Worm (Caenorhabditis elegans) whole organism, L1 larva: ENCODE measurements around the gene nhr-133.

Experiments used
- dsc-1 ChIP-seq: sonication (generic microtip); optimal IDR thresholded peaks from 2 replicates; lab custom pipeline; 2016; ENCODE audit warnings: mild to moderate bottlenecking, missing genetic modification characterization, missing compliant biosample characterization
- efl-1 ChIP-seq, 4 experiments: fragments of 150-350 bp; optimal IDR thresholded peaks in 3 of 4; peaks in 1 of 4; 1 replicate in 1 of 4; 2 replicates in 3 of 4; lab custom pipeline; 2014; ENCODE audit warnings: missing biosample characterization in 2 of 4, missing genetic modification characterization in 2 of 4, missing genetic modification reagents in 2 of 4
- elt-2 ChIP-seq: sonication (generic microtip); optimal IDR thresholded peaks from 2 replicates; lab custom pipeline; 2016; ENCODE audit warnings: missing genetic modification characterization, mild to moderate bottlenecking, inconsistent platforms, missing compliant biosample characterization, missing genetic modification reagents
- jun-1 ChIP-seq: fragments of 150-350 bp; optimal IDR thresholded peaks from 2 replicates; lab custom pipeline; 2014; ENCODE audit warnings: missing biosample characterization, missing genetic modification reagents, missing genetic modification characterization
- lsy-2 ChIP-seq, 2 experiments: fragments of 150-350 bp; optimal IDR thresholded peaks; 2 replicates each; lab custom pipeline; 2014; ENCODE audit warnings: missing biosample characterization in 2 of 2, missing genetic modification characterization in 2 of 2
- nhr-237 ChIP-seq: fragments of 150-350 bp; optimal IDR thresholded peaks from 2 replicates; lab custom pipeline; 2014; ENCODE audit warnings: missing biosample characterization, missing genetic modification characterization
- nhr-76 ChIP-seq: sonication (generic microtip); optimal IDR thresholded peaks from 2 replicates; lab custom pipeline; 2017; ENCODE audit warnings: missing biosample characterization, missing genetic modification characterization
- nhr-77 ChIP-seq: fragments of 150-350 bp; optimal IDR thresholded peaks from 2 replicates; lab custom pipeline; 2014; ENCODE audit warnings: missing biosample characterization, missing genetic modification characterization
- pqm-1 ChIP-seq: sonication (generic microtip); optimal IDR thresholded peaks from 3 replicates; lab custom pipeline; 2017; ENCODE audit warnings: missing biosample characterization, missing genetic modification characterization
- unc-130 ChIP-seq: fragments of 150-350 bp; optimal IDR thresholded peaks from 2 replicates; lab custom pipeline; 2017; ENCODE audit warnings: missing biosample characterization, missing genetic modification characterization, inconsistent platforms
- ztf-11 ChIP-seq, 2 experiments: sonication (generic microtip); optimal IDR thresholded peaks; 2 replicates each; lab custom pipeline; 2016 to 2017; ENCODE audit warnings: missing genetic modification characterization in 2 of 2, missing biosample characterization in 1 of 2, missing compliant biosample characterization in 1 of 2

- no peak for TF ChIP-seq jun-1 (tag; lab: Kevin White, UChicago)
- TF ChIP-seq nhr-77: no peak
- no peak for TF ChIP-seq dsc-1 (tag; lab: Kevin White, UChicago)
- no peak for TF ChIP-seq unc-130 (tag; lab: Kevin White, UChicago)
- TF ChIP-seq pqm-1 (tag; lab: Kevin White, UChicago): no peak
- no peak for TF ChIP-seq nhr-76 (tag; lab: Kevin White, UChicago)
- no peak for TF ChIP-seq nhr-237 (tag; lab: Kevin White, UChicago)
- TF ChIP-seq efl-1 (optimal IDR thresholded peaks at IDR 0.05; lab: Kevin White, UChicago): no peak
- TF ChIP-seq efl-1 (GFP tag; optimal IDR thresholded peaks at IDR 0.05 in 1 of 2; lab: Kevin White, UChicago): no peak
- TF ChIP-seq lsy-2 (tag; optimal IDR thresholded peaks at IDR 0.05; lab: Kevin White, UChicago): no peak
- TF ChIP-seq ztf-11 (tag; optimal IDR thresholded peaks at IDR 0.05; lab: Kevin White, UChicago): no peak
- TF ChIP-seq elt-2: no peak
Observed at ce11 chrV:2242630-2243029, 30.7 kb upstream of the nhr-133 start, which contains the start of gene cyp-33C3.
